Fruit fly (Drosophila melanogaster): ENCODE measurements around the gene mtrm.

mtrm gene

DNA sequence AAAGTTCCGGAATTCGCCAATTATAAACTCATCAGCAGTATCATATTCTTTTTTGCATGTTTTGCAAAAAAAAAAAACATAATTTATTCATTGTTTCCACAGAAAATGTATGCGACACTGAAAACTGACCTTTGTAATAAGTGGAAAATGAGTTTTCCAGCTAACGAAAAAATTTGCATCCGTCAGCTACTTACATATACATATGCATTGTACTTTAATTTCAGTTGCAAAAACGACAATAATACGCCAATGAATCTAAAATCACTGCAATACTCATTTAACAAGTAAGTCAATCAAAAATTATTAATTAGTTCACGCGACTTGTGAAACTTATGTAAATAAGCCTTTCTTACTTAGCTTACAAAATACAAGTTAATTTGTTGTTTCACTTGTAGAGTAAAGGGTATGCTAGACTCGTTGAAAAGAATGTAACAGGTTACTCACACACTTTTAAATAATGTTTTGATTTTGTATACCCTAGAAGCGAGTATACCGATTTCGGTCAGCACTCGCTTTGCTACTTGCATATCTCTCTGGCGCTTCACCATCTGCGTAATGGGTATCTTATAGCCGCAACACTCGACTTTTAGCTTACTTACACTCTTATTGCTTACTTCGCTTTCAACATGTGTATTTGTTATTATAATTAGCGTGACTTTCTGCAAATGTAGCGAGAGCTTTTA lies 13.9 kb upstream of the mtrm start (continued):
- TF ChIP-seq Hr39 (GFP tag; optimal IDR thresholded peaks at IDR 0.05) = peak; percentile 90
- TF ChIP-seq topi (GFP tag; optimal IDR thresholded peaks at IDR 0.05) = no peak
- TF ChIP-seq fd59A (GFP tag; optimal IDR thresholded peaks at IDR 0.05) = peak; percentile 49
- TF ChIP-seq CG6163 (GFP tag; IDR thresholded peaks at IDR 0.05) = peak; percentile 84
- TF ChIP-seq CG3032 (tag; optimal IDR thresholded peaks at IDR 0.05) = peak; percentile 80
- TF ChIP-seq CG3919 (GFP tag; optimal IDR thresholded peaks at IDR 0.05) = no peak
- TF ChIP-seq eg (GFP tag; IDR thresholded peaks at IDR 0.05) = peak; percentile 88
- no peak for TF ChIP-seq CG6808 (GFP tag; optimal IDR thresholded peaks at IDR 0.05)
- TF ChIP-seq CG15336 (GFP tag; IDR thresholded peaks at IDR 0.05) = peak; percentile 83
- TF ChIP-seq svp (GFP tag) = no peak
- peak; percentile 82 for TF ChIP-seq CG11902 (GFP tag; optimal IDR thresholded peaks at IDR 0.05)
- peak; percentile 74 for TF ChIP-seq CG8319 (GFP tag; optimal IDR thresholded peaks at IDR 0.05)

DNA sequence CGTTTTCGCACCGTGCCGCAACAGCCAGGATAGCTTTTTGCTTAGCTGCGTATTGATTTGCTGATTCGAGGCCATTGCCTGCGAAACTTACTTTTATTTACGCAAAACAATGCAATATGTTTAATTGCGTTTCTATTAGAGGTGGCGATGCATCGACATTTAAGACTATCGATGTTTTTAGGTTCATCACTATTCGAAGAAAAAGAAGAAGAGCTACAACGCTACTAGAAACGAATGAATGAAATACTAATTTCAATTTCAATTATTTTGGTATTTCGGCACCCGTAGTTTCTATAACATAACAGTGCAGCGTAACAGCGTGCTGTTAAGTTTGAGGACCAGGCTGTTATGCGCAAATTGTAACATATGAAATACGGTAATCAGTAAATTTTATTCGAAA lies 7.7 kb upstream of the mtrm start, which contains the start of the genes Tpt, mkg-p and CG13667:
Tpt (minus strand) TSS at position 155 of the 400 bp plus-strand sequence.
mkg-p (minus strand) TSS at position 155 of the 400 bp plus-strand sequence.
CG13667 (plus strand) TSS at position 332 of the 400 bp plus-strand sequence.
- TF ChIP-seq CG1621 (tag; optimal IDR thresholded peaks at IDR 0.05) (peak; percentile 54), net (GFP tag; optimal IDR thresholded peaks at IDR 0.05) (no peak), Smox (GFP tag; optimal IDR thresholded peaks at IDR 0.05) (no peak)

DNA sequence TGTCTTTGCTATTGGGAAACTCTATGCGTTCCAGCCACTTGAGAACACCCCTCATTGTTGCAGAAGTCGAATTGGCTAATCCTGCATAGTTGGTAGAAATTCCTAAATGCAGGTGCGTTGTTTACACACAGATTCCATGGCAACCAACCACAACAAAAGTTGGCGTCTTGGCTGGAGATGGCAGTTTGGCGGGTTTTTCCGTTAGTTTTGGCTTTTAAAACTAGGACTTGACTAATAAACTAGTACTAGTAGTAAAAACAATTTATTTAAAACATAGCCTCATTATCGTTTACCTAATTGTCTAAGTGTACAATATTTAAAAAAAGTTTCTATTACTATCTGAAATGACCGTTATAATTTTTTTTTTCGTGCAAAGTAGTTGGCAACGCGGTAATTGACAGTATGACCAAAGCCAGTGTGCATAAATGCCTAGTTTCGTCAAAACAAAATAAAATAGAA lies 1.3 kb upstream of the mtrm start, which contains the start of gene Exo70:
Exo70 (plus strand) TSS at position 413 of the 459 bp plus-strand sequence.
- TF ChIP-seq CG3032 (tag; optimal IDR thresholded peaks at IDR 0.05) = peak; percentile 29
- no peak for TF ChIP-seq vri (GFP tag; optimal IDR thresholded peaks at IDR 0.05)
- TF ChIP-seq eg (GFP tag; IDR thresholded peaks at IDR 0.05) = 0 out of 3 replicates have a peak, but pooled peaks have one; percentile 8
- TF ChIP-seq fkh (GFP tag; optimal IDR thresholded peaks at IDR 0.05) = peak; percentile 74
- no peak for TF ChIP-seq CG16779 (tag; optimal IDR thresholded peaks at IDR 0.05)
- no peak for TF ChIP-seq net (GFP tag; optimal IDR thresholded peaks at IDR 0.05)
- peak; percentile 77 for TF ChIP-seq CG32006 (GFP tag; optimal IDR thresholded peaks at IDR 0.05)
- no peak for TF ChIP-seq CG1621 (tag; optimal IDR thresholded peaks at IDR 0.05)
- TF ChIP-seq CG9139 (GFP tag; optimal IDR thresholded peaks at IDR 0.05) = no peak
- TF ChIP-seq Hr39 (GFP tag; optimal IDR thresholded peaks at IDR 0.05) = no peak
- TF ChIP-seq CG31627 (GFP tag; optimal IDR thresholded peaks at IDR 0.05) = no peak

DNA sequence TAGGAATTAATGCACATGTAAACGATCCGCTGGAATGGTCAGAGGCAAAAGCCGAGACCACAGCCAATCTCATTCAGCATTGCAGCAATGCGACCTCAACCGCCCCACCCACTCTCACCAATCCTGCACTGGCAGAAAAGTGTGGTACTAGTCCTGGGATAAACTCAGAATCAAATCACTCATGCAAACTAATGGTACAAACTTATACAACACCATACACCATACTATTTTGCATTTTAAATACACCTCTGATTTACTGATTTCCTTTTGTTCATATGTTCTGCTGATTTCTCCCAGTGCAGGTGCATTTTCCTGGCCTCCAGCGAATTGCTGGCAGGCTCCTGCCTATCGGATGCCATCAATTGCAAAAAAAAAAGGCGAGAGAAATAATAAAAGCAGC lies 6.2 kb downstream of the mtrm start:
- TF ChIP-seq CG9139 (GFP tag; optimal IDR thresholded peaks at IDR 0.05) (peak; percentile 36), CG32006 (GFP tag; optimal IDR thresholded peaks at IDR 0.05) (peak; percentile 92), esn (GFP tag; optimal IDR thresholded peaks at IDR 0.05) (peak; percentile 51), Smox (GFP tag; optimal IDR thresholded peaks at IDR 0.05) (no peak), Ets96B (tag; optimal IDR thresholded peaks at IDR 0.05) (peak; percentile 68), achi (GFP tag; optimal IDR thresholded peaks at IDR 0.05) (peak; percentile 82), fkh (GFP tag; optimal IDR thresholded peaks at IDR 0.05) (no peak), CG6276 (GFP tag; optimal IDR thresholded peaks at IDR 0.05) (peak; percentile 89), svp (GFP tag) (no peak), spab (GFP tag; optimal IDR thresholded peaks at IDR 0.05) (peak; percentile 57), ss (GFP tag; optimal IDR thresholded peaks at IDR 0.05) (no peak), Eip78C (GFP tag) (peak; percentile 89), Hr4 (GFP tag; optimal IDR thresholded peaks at IDR 0.05) (peak; percentile 95), Hr39 (GFP tag; optimal IDR thresholded peaks at IDR 0.05) (peak; percentile 40), dac (GFP tag; optimal IDR thresholded peaks at IDR 0.05) (peak; percentile 90), CG8119 (GFP tag; IDR thresholded peaks at IDR 0.05) (peak; percentile 93), Eip75B (GFP tag; optimal IDR thresholded peaks at IDR 0.05) (peak; percentile 79), lz (GFP tag; optimal IDR thresholded peaks at IDR 0.05) (peak; percentile 64), CG6792 (GFP tag; optimal IDR thresholded peaks at IDR 0.05) (peak; percentile 53), CG31627 (GFP tag; optimal IDR thresholded peaks at IDR 0.05) (peak; percentile 33), Blimp-1 (GFP tag; optimal IDR thresholded peaks at IDR 0.05) (no peak), Sox15 (GFP tag; optimal IDR thresholded peaks at IDR 0.05) (peak; percentile 28), OdsH (GFP tag; optimal IDR thresholded peaks at IDR 0.05) (peak; percentile 82), CG6163 (GFP tag; IDR thresholded peaks at IDR 0.05) (peak; percentile 94), Met (GFP tag; optimal IDR thresholded peaks at IDR 0.05) (no peak), CG6854 (GFP tag; optimal IDR thresholded peaks at IDR 0.05) (no peak), CG11762 (GFP tag; optimal IDR thresholded peaks at IDR 0.05; ENCODE audit: insufficient read depth) (peak; percentile 69), CG7368 (GFP tag; optimal IDR thresholded peaks at IDR 0.05) (no peak), CG8319 (GFP tag; optimal IDR thresholded peaks at IDR 0.05) (peak; percentile 31), CG3032 (tag; optimal IDR thresholded peaks at IDR 0.05) (peak; percentile 63), Sox14 (GFP tag; optimal IDR thresholded peaks at IDR 0.05) (peak; percentile 82)
